Worm (Caenorhabditis elegans): Measurements from ENCODE around the gene C35C5.8.

Gene C35C5.8

ce11 chrX:11533543-11534003 lies at the start of gene C35C5.8:
Gene C35C5.8 (plus strand): TSS chrX:11533593.
- TF ChIP-seq ceh-2 (tag; optimal IDR thresholded peaks at IDR 0.05) (no peak), ceh-31 (tag; optimal IDR thresholded peaks at IDR 0.05) (no peak), Y22D7AL.16 (tag; optimal IDR thresholded peaks at IDR 0.05) (no peak), sdc-2 (tag; optimal IDR thresholded peaks at IDR 0.05) (no peak), sox-2 (GFP tag; IDR thresholded peaks at IDR 0.05) (no peak), odd-2 (tag; optimal IDR thresholded peaks at IDR 0.05) (no peak), fkh-10 (GFP tag; optimal IDR thresholded peaks at IDR 0.05) (no peak), madf-2 (tag; optimal IDR thresholded peaks at IDR 0.05) (no peak), fkh-6 (tag; optimal IDR thresholded peaks at IDR 0.05) (no peak), K09A11.1 (tag; optimal IDR thresholded peaks at IDR 0.05; ENCODE audit: insufficient read depth) (no peak), pha-2 (tag; optimal IDR thresholded peaks at IDR 0.05) (no peak), ceh-19 (GFP tag; optimal IDR thresholded peaks at IDR 0.05) (no peak)

DNA sequence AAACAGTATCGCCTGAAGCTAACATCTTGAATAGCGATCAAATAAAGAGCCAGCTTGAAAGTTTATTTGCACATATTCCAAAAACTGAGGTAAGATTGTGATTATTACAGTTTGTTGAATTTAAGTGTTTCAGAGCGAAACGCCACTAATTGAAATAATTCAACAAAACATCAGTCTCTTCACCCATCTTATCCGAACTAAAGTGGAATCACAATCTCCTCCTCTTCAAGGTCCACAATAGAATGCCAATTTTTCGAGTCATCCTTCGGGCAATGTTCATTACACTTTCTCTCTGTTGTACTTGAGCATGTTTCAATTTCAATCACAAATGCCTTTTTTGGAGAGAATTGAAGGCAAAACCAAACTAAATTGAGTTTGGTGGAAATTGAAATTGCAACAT lies 49.4 kb upstream of the C35C5.8 start:
- TF ChIP-seq unc-42 (tag; optimal IDR thresholded peaks at IDR 0.05) (no peak), che-1 (tag; optimal IDR thresholded peaks at IDR 0.05) (no peak), ceh-30 (tag; optimal IDR thresholded peaks at IDR 0.05) (no peak), nhr-11 (tag; optimal IDR thresholded peaks at IDR 0.05) (no peak), sdc-2 (tag; optimal IDR thresholded peaks at IDR 0.05) (no peak), ceh-22 (tag; optimal IDR thresholded peaks at IDR 0.05) (no peak), eyg-1 (tag; optimal IDR thresholded peaks at IDR 0.05) (no peak), ref-2 (tag; optimal IDR thresholded peaks at IDR 0.05) (no peak), ceh-19 (GFP tag; optimal IDR thresholded peaks at IDR 0.05) (no peak), mec-3 (tag; optimal IDR thresholded peaks at IDR 0.05; ENCODE audit: borderline replicate concordance) (no peak), gmeb-2 (tag; optimal IDR thresholded peaks at IDR 0.05) (no peak), F13H6.1 (tag; optimal IDR thresholded peaks at IDR 0.05) (no peak), ceh-48 (tag; optimal IDR thresholded peaks at IDR 0.05) (no peak), ceh-14 (tag; optimal IDR thresholded peaks at IDR 0.05) (no peak), ceh-2 (tag; optimal IDR thresholded peaks at IDR 0.05) (no peak), dmd-4 (tag; optimal IDR thresholded peaks at IDR 0.05; ENCODE audit: borderline replicate concordance) (no peak)

ce11 chrX:11487484-11487883 lies 45.9 kb upstream of the C35C5.8 start, which contains the start of gene spp-9:
Gene spp-9 (plus strand): TSS chrX:11487784.
- no peak for TF ChIP-seq ceh-2 (tag; optimal IDR thresholded peaks at IDR 0.05)
- no peak for TF ChIP-seq pha-2 (tag; optimal IDR thresholded peaks at IDR 0.05)
- TF ChIP-seq ceh-19 (GFP tag; optimal IDR thresholded peaks at IDR 0.05): no peak
- no peak for TF ChIP-seq pat-9 (tag; optimal IDR thresholded peaks at IDR 0.05)
- no peak for TF ChIP-seq unc-86 (tag; optimal IDR thresholded peaks at IDR 0.05)
- no peak for TF ChIP-seq madf-2 (tag; optimal IDR thresholded peaks at IDR 0.05)
- TF ChIP-seq pax-1 (tag; optimal IDR thresholded peaks at IDR 0.05): no peak
- TF ChIP-seq lin-11 (tag; optimal IDR thresholded peaks at IDR 0.05): no peak
- TF ChIP-seq ceh-31 (tag; optimal IDR thresholded peaks at IDR 0.05): no peak
- no peak for TF ChIP-seq pqm-1 (tag; optimal IDR thresholded peaks at IDR 0.05)
- TF ChIP-seq sox-2 (GFP tag; IDR thresholded peaks at IDR 0.05): no peak
- TF ChIP-seq ceh-6 (GFP tag; optimal IDR thresholded peaks at IDR 0.05): no peak
- TF ChIP-seq npax-4 (tag; optimal IDR thresholded peaks at IDR 0.05): no peak
- no peak for TF ChIP-seq fkh-10 (GFP tag; optimal IDR thresholded peaks at IDR 0.05)
- TF ChIP-seq pha-4 (tag; optimal IDR thresholded peaks at IDR 0.05): no peak
- no peak for TF ChIP-seq fkh-6 (tag; optimal IDR thresholded peaks at IDR 0.05)
- no peak for TF ChIP-seq hlh-30 (tag; optimal IDR thresholded peaks at IDR 0.05; ENCODE audit: insufficient read depth)
- no peak for TF ChIP-seq ztf-16 (tag; optimal IDR thresholded peaks at IDR 0.05)
- no peak for TF ChIP-seq unc-55 (GFP tag; optimal IDR thresholded peaks at IDR 0.05)
- TF ChIP-seq ahr-1 (tag; optimal IDR thresholded peaks at IDR 0.05): no peak

DNA sequence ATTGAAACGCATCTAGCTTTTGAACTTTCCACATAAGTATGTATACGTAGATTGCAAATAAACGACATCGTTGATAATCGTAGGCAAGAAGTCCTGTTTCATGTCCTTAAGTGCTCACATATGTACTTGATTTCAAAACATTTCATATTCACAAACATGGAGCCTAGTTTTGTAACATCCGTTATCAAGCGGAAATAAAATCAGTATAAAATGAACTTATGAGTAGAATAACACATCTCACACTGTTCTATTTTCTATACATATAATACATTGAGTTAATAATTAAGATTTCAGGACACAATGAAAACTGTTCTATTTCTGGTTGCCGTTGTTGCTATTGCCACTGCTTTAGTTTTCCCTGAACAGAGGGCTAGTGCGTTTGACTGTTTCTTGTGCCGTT lies 43.6 kb upstream of the C35C5.8 start, which contains the start of gene spp-21:
TSS of gene spp-21 (plus strand) at position 301 of the 400 bp plus-strand sequence.
- TF ChIP-seq eyg-1 (tag; optimal IDR thresholded peaks at IDR 0.05) (no peak), nfya-1 (tag; optimal IDR thresholded peaks at IDR 0.05) (no peak), ttx-3 (tag; optimal IDR thresholded peaks at IDR 0.05) (no peak), che-1 (tag; optimal IDR thresholded peaks at IDR 0.05) (no peak), pat-9 (tag; optimal IDR thresholded peaks at IDR 0.05) (no peak), ztf-16 (tag; optimal IDR thresholded peaks at IDR 0.05) (no peak), K09A11.1 (tag; optimal IDR thresholded peaks at IDR 0.05; ENCODE audit: insufficient read depth) (no peak), ceh-48 (tag; optimal IDR thresholded peaks at IDR 0.05) (no peak), ceh-30 (tag; optimal IDR thresholded peaks at IDR 0.05) (no peak), rnt-1 (tag; optimal IDR thresholded peaks at IDR 0.05) (no peak), T23F11.4 (GFP tag; optimal IDR thresholded peaks at IDR 0.05) (no peak), unc-42 (tag; optimal IDR thresholded peaks at IDR 0.05) (no peak), ceh-2 (tag; optimal IDR thresholded peaks at IDR 0.05) (no peak), elt-2 (tag; optimal IDR thresholded peaks at IDR 0.05) (no peak), ets-4 (tag; optimal IDR thresholded peaks at IDR 0.05) (no peak), Y22D7AL.16 (tag; optimal IDR thresholded peaks at IDR 0.05) (no peak), nhr-232 (tag; optimal IDR thresholded peaks at IDR 0.05) (no peak)

All from whole organism, late embryonic.